Worm (Caenorhabditis elegans) whole organism, L1 larva: ENCODE data around the gene slc-36.5.

Source experiments
- C16A3.4 ChIP-seq: fragments of 150-350 bp; optimal IDR thresholded peaks from 2 replicates; lab custom pipeline; 2014; ENCODE audit warnings: missing biosample characterization, missing genetic modification characterization
- C34B4.2 ChIP-seq: sonication (generic microtip); optimal IDR thresholded peaks from 2 replicates; lab custom pipeline; 2017; ENCODE audit warnings: mild to moderate bottlenecking, missing genetic modification characterization, missing compliant biosample characterization
- aha-1 ChIP-seq: fragments of 150-350 bp; optimal IDR thresholded peaks from 2 replicates; lab custom pipeline; 2014; ENCODE audit warnings: missing biosample characterization, missing genetic modification characterization
- alr-1 ChIP-seq: fragments of 200-800 bp; sonication (Bioruptor generic); optimal IDR thresholded peaks from 2 replicates; lab custom pipeline; 2018; ENCODE audit warnings: borderline replicate concordance, mild to moderate bottlenecking, missing genetic modification characterization, missing compliant biosample characterization
- aly-2 ChIP-seq: fragments of 150-350 bp; optimal IDR thresholded peaks from 2 replicates; lab custom pipeline; 2014; ENCODE audit warnings: missing biosample characterization, missing genetic modification characterization
- ama-1 ChIP-seq: fragments of 150-350 bp; optimal IDR thresholded peaks from 2 replicates; lab custom pipeline; 2014
- blmp-1 ChIP-seq: fragments of 150-350 bp; optimal IDR thresholded peaks from 2 replicates; lab custom pipeline; 2014; ENCODE audit warnings: missing biosample characterization, missing genetic modification characterization
- ceh-63 ChIP-seq: fragments of 200-800 bp; sonication (Bioruptor generic); optimal IDR thresholded peaks from 2 replicates; lab custom pipeline; 2018; ENCODE audit warnings: mild to moderate bottlenecking, missing genetic modification characterization, missing compliant biosample characterization
- ceh-82 ChIP-seq, 3 experiments: fragments of 150-350 bp in 1 of 3; sonication (generic microtip) in 2 of 3; optimal IDR thresholded peaks; 2 replicates each; lab custom pipeline; 2014 to 2017; ENCODE audit warnings: missing biosample characterization in 3 of 3, missing genetic modification characterization in 3 of 3
- ceh-88 ChIP-seq: fragments of 200-800 bp; sonication (Bioruptor generic); IDR thresholded peaks from 2 replicates; pipeline ENCODE4 v1.3.6; 2022; ENCODE audit warnings: missing genetic modification characterization, missing compliant biosample characterization
- ces-1 ChIP-seq: fragments of 150-350 bp; optimal IDR thresholded peaks from 2 replicates; lab custom pipeline; 2014; ENCODE audit warnings: missing biosample characterization, missing genetic modification reagents, missing genetic modification characterization
- dsc-1 ChIP-seq: sonication (generic microtip); optimal IDR thresholded peaks from 2 replicates; lab custom pipeline; 2016; ENCODE audit warnings: mild to moderate bottlenecking, missing genetic modification characterization, missing compliant biosample characterization
- efl-1 ChIP-seq, 4 experiments: fragments of 150-350 bp; optimal IDR thresholded peaks in 3 of 4; peaks in 1 of 4; 1 replicate in 1 of 4; 2 replicates in 3 of 4; lab custom pipeline; 2014; ENCODE audit warnings: missing biosample characterization in 2 of 4, missing genetic modification characterization in 2 of 4, missing genetic modification reagents in 2 of 4
- elt-2 ChIP-seq: sonication (generic microtip); optimal IDR thresholded peaks from 2 replicates; lab custom pipeline; 2016; ENCODE audit warnings: missing genetic modification characterization, mild to moderate bottlenecking, inconsistent platforms, missing compliant biosample characterization, missing genetic modification reagents
- elt-3 ChIP-seq, 6 experiments: fragments of 150-350 bp in 1 of 6; sonication (generic microtip); optimal IDR thresholded peaks; 2 replicates each; lab custom pipeline; 2017 to 2018; ENCODE audit warnings: missing biosample characterization in 6 of 6, missing genetic modification characterization in 6 of 6, inconsistent platforms in 1 of 6
- ets-5 ChIP-seq: fragments of 200-800 bp; sonication (Bioruptor generic); IDR thresholded peaks from 2 replicates; pipeline ENCODE4 v1.3.6; 2022; ENCODE audit warnings: missing genetic modification characterization, missing compliant biosample characterization
- fkh-4 ChIP-seq: sonication (generic microtip); optimal IDR thresholded peaks from 2 replicates; lab custom pipeline; 2016; ENCODE audit warnings: missing compliant biosample characterization, missing genetic modification characterization, borderline replicate concordance
- grh-1 ChIP-seq: fragments of 200-800 bp; sonication (Bioruptor generic); IDR thresholded peaks from 2 replicates; pipeline ENCODE4 v1.3.6; 2022; ENCODE audit warnings: missing genetic modification reagents, missing genetic modification characterization, missing compliant biosample characterization
- hlh-17 ChIP-seq: fragments of 200-800 bp; sonication (Bioruptor generic); optimal IDR thresholded peaks from 2 replicates; lab custom pipeline; 2018; ENCODE audit warnings: missing genetic modification characterization, mild to moderate bottlenecking, missing compliant biosample characterization, moderate library complexity, borderline replicate concordance
- hpl-2 ChIP-seq: fragments of 150-350 bp; optimal IDR thresholded peaks from 2 replicates; lab custom pipeline; 2014; ENCODE audit warnings: missing biosample characterization, missing genetic modification reagents, missing genetic modification characterization
- isw-1 ChIP-seq: fragments of 200-800 bp; sonication (Bioruptor generic); IDR thresholded peaks from 2 replicates; pipeline ENCODE4 v1.3.6; 2022; ENCODE audit warnings: missing genetic modification characterization, missing compliant biosample characterization
- jun-1 ChIP-seq: fragments of 150-350 bp; optimal IDR thresholded peaks from 2 replicates; lab custom pipeline; 2014; ENCODE audit warnings: missing biosample characterization, missing genetic modification reagents, missing genetic modification characterization
- lin-14 ChIP-seq: fragments of 200-800 bp; sonication (Bioruptor generic); optimal IDR thresholded peaks from 2 replicates; lab custom pipeline; 2018; ENCODE audit warnings: mild to moderate bottlenecking, missing genetic modification characterization, moderate library complexity, missing compliant biosample characterization
- lin-15B ChIP-seq: fragments of 150-350 bp; sonication (generic microtip); optimal IDR thresholded peaks from 3 replicates; lab custom pipeline; 2014; ENCODE audit warnings: missing biosample characterization, missing genetic modification characterization
- lin-35 ChIP-seq, 2 experiments: fragments of 150-350 bp; optimal IDR thresholded peaks; 2 replicates each; lab custom pipeline; 2014; ENCODE audit warnings: missing biosample characterization in 2 of 2, missing genetic modification characterization in 2 of 2, missing genetic modification reagents in 2 of 2
- lin-39 ChIP-seq: fragments of 150-350 bp; optimal IDR thresholded peaks from 2 replicates; lab custom pipeline; 2014; ENCODE audit warnings: missing biosample characterization, missing genetic modification reagents, missing genetic modification characterization
- lir-3 ChIP-seq: sonication (generic microtip); optimal IDR thresholded peaks from 2 replicates; lab custom pipeline; 2016; ENCODE audit warnings: mild to moderate bottlenecking, missing genetic modification characterization, moderate library complexity, missing compliant biosample characterization; ENCODE audit not compliant: poor library complexity
- lsy-2 ChIP-seq, 2 experiments: fragments of 150-350 bp; optimal IDR thresholded peaks; 2 replicates each; lab custom pipeline; 2014; ENCODE audit warnings: missing biosample characterization in 2 of 2, missing genetic modification characterization in 2 of 2
- mab-9 ChIP-seq: fragments of 200-800 bp; sonication (Bioruptor generic); IDR thresholded peaks from 2 replicates; pipeline ENCODE4 v1.3.6; 2022; ENCODE audit warnings: missing genetic modification reagents, missing genetic modification characterization, missing compliant biosample characterization
- mdl-1 ChIP-seq, 2 experiments: fragments of 150-350 bp; optimal IDR thresholded peaks; 2 replicates each; lab custom pipeline; 2014 to 2017; ENCODE audit warnings: missing biosample characterization in 2 of 2, missing genetic modification characterization in 2 of 2, inconsistent platforms in 1 of 2
- mef-2 ChIP-seq: fragments of 150-350 bp; optimal IDR thresholded peaks from 2 replicates; lab custom pipeline; 2014; ENCODE audit warnings: missing biosample characterization, missing genetic modification characterization
- mep-1 ChIP-seq: fragments of 150-350 bp; optimal IDR thresholded peaks from 2 replicates; lab custom pipeline; 2014; ENCODE audit warnings: missing biosample characterization, missing genetic modification characterization
- nhr-12 ChIP-seq: sonication (generic microtip); optimal IDR thresholded peaks from 2 replicates; lab custom pipeline; 2017; ENCODE audit warnings: missing biosample characterization, missing genetic modification characterization
- nhr-20 ChIP-seq: sonication (generic microtip); optimal IDR thresholded peaks from 2 replicates; lab custom pipeline; 2016; ENCODE audit warnings: mild to moderate bottlenecking, missing genetic modification characterization, missing compliant biosample characterization
- nhr-237 ChIP-seq: fragments of 150-350 bp; optimal IDR thresholded peaks from 2 replicates; lab custom pipeline; 2014; ENCODE audit warnings: missing biosample characterization, missing genetic modification characterization
- nhr-47 ChIP-seq: sonication (generic microtip); optimal IDR thresholded peaks from 2 replicates; lab custom pipeline; 2016; ENCODE audit warnings: mild to moderate bottlenecking, missing genetic modification characterization, moderate library complexity, missing compliant biosample characterization
- nhr-71 ChIP-seq: sonication (generic microtip); optimal IDR thresholded peaks from 2 replicates; lab custom pipeline; 2016; ENCODE audit warnings: mild to moderate bottlenecking, missing genetic modification characterization, moderate library complexity, missing compliant biosample characterization
- nhr-76 ChIP-seq: sonication (generic microtip); optimal IDR thresholded peaks from 2 replicates; lab custom pipeline; 2017; ENCODE audit warnings: missing biosample characterization, missing genetic modification characterization
- nhr-85 ChIP-seq: sonication (generic microtip); peaks from one replicate; lab custom pipeline; 2016; ENCODE audit warnings: missing genetic modification characterization, inconsistent platforms, missing compliant biosample characterization
- rnt-1 ChIP-seq: sonication (generic microtip); optimal IDR thresholded peaks from 2 replicates; lab custom pipeline; 2016; ENCODE audit warnings: mild to moderate bottlenecking, missing genetic modification characterization, moderate library complexity, missing compliant biosample characterization
- skn-1 ChIP-seq: fragments of 150-350 bp; optimal IDR thresholded peaks from 2 replicates; lab custom pipeline; 2014; ENCODE audit warnings: missing biosample characterization, missing genetic modification characterization
- snu-23 ChIP-seq: sonication (generic microtip); optimal IDR thresholded peaks from 2 replicates; lab custom pipeline; 2016; ENCODE audit warnings: missing genetic modification characterization, missing compliant biosample characterization
- sox-4 ChIP-seq: sonication (generic microtip); optimal IDR thresholded peaks from 2 replicates; lab custom pipeline; 2016; ENCODE audit warnings: missing genetic modification characterization, missing compliant biosample characterization
- sptf-1 ChIP-seq: fragments of 150-350 bp; optimal IDR thresholded peaks from 2 replicates; lab custom pipeline; 2014; ENCODE audit warnings: missing biosample characterization, missing genetic modification characterization
- swsn-7 ChIP-seq: sonication (generic microtip); optimal IDR thresholded peaks from 2 replicates; lab custom pipeline; 2016; ENCODE audit warnings: missing genetic modification characterization, missing compliant biosample characterization
- unc-30 ChIP-seq: sonication (generic microtip); optimal IDR thresholded peaks from 2 replicates; lab custom pipeline; 2017; ENCODE audit warnings: missing biosample characterization, missing genetic modification characterization
- unc-86 ChIP-seq: sonication (generic microtip); optimal IDR thresholded peaks from 2 replicates; lab custom pipeline; 2016; ENCODE audit warnings: missing genetic modification characterization, missing compliant biosample characterization
- unc-98 ChIP-seq: fragments of 200-800 bp; sonication (Bioruptor generic); IDR thresholded peaks from 2 replicates; pipeline ENCODE4 v1.3.6; 2022; ENCODE audit warnings: missing genetic modification characterization, missing compliant biosample characterization
- ztf-11 ChIP-seq, 2 experiments: sonication (generic microtip); optimal IDR thresholded peaks; 2 replicates each; lab custom pipeline; 2016 to 2017; ENCODE audit warnings: missing genetic modification characterization in 2 of 2, missing biosample characterization in 1 of 2, missing compliant biosample characterization in 1 of 2

slc-36.5 gene

DNA sequence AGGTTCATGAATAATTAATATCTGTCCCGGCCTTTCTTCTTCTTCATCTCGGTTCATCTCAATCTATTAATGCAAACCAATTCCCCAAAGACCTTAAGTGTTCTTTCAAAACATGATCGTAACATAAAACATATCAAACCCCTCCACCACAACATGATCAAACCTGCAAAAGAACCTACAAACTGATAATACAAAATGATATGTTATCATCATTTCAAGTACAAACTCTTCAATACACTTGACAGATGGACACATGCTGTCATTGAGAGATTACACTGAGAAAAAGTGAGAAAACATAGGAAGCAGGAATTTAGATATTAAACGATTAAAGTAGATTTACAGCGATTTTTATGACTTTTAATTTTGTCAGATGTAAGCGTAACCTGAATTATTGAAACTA, 52.3 kb downstream of the slc-36.5 start:
- TF ChIP-seq nhr-85 (tag; lab: Kevin White, UChicago): peak; percentile 43
- TF ChIP-seq elt-2 (tag; lab: Kevin White, UChicago): peak; percentile 59
- no peak for TF ChIP-seq C16A3.4 (tag; lab: Kevin White, UChicago)
- no peak for TF ChIP-seq nhr-47
- TF ChIP-seq grh-1 (GFP tag; lab: Robert Waterston, UW): no peak
- no peak for TF ChIP-seq lin-15B (tag; lab: Kevin White, UChicago)
- TF ChIP-seq nhr-12 (tag; lab: Kevin White, UChicago): no peak
- no peak for TF ChIP-seq aha-1
- TF ChIP-seq ceh-63 (GFP tag; lab: Kevin White, UChicago): no peak
- TF ChIP-seq unc-86 (tag; lab: Kevin White, UChicago): no peak
- TF ChIP-seq swsn-7: no peak
- TF ChIP-seq ama-1 (lab: Kevin White, UChicago): no peak
- no peak for TF ChIP-seq mef-2
- TF ChIP-seq nhr-20 (tag; lab: Kevin White, UChicago): peak; percentile 5
- TF ChIP-seq rnt-1: no peak
- peak; percentile 43 for TF ChIP-seq lin-14
- TF ChIP-seq lin-39 (tag; lab: Kevin White, UChicago): no peak
- TF ChIP-seq hpl-2: no peak
- TF ChIP-seq efl-1 (optimal IDR thresholded peaks at IDR 0.05; lab: Kevin White, UChicago): no peak
- no peak for TF ChIP-seq efl-1 (GFP tag; optimal IDR thresholded peaks at IDR 0.05 in 1 of 2; lab: Kevin White, UChicago)
- TF ChIP-seq dsc-1 (tag; lab: Kevin White, UChicago): peak; percentile 8
- peak in 1 of 2 experiments; percentile 13 for TF ChIP-seq lin-35 (GFP tag; optimal IDR thresholded peaks at IDR 0.05; lab: Kevin White, UChicago)
- TF ChIP-seq nhr-76 (tag; lab: Kevin White, UChicago): no peak
- peak; percentile 11 for TF ChIP-seq mep-1 (tag; lab: Kevin White, UChicago)
- no peak for TF ChIP-seq fkh-4 (tag; lab: Kevin White, UChicago)
- TF ChIP-seq unc-98: no peak
- no peak for TF ChIP-seq hlh-17 (GFP tag; lab: Kevin White, UChicago)
- TF ChIP-seq nhr-71 (tag; lab: Kevin White, UChicago): peak; percentile 20
- no peak for TF ChIP-seq lsy-2 (tag; optimal IDR thresholded peaks at IDR 0.05; lab: Kevin White, UChicago)
- no peak for TF ChIP-seq ceh-88
- TF ChIP-seq blmp-1 (tag; lab: Kevin White, UChicago): peak; percentile 2
- TF ChIP-seq mab-9 (GFP tag; lab: Robert Waterston, UW): no peak
- no peak for TF ChIP-seq ces-1
- TF ChIP-seq sox-4 (tag; lab: Kevin White, UChicago): no peak
- no peak for TF ChIP-seq skn-1 (tag; lab: Kevin White, UChicago)
- TF ChIP-seq mdl-1 (tag; optimal IDR thresholded peaks at IDR 0.05; lab: Kevin White, UChicago): no peak
- no peak for TF ChIP-seq ztf-11 (tag; optimal IDR thresholded peaks at IDR 0.05; lab: Kevin White, UChicago)
- no peak for TF ChIP-seq ets-5 (GFP tag; lab: Robert Waterston, UW)
- peak; percentile 4 for TF ChIP-seq jun-1 (tag; lab: Kevin White, UChicago)
- TF ChIP-seq ceh-82 (tag; optimal IDR thresholded peaks at IDR 0.05; lab: Kevin White, UChicago): no peak
- no peak for TF ChIP-seq sptf-1 (tag; lab: Kevin White, UChicago)
- TF ChIP-seq aly-2 (tag; lab: Kevin White, UChicago): no peak
- TF ChIP-seq alr-1 (tag; lab: Kevin White, UChicago): no peak
- no peak for TF ChIP-seq snu-23
- TF ChIP-seq elt-3 (tag; optimal IDR thresholded peaks at IDR 0.05; lab: Kevin White, UChicago): peak in 4 of 6 experiments; percentile 10 to 48 (median 32)
- no peak for TF ChIP-seq lir-3 (tag; lab: Kevin White, UChicago)
- no peak for TF ChIP-seq C34B4.2 (tag; lab: Kevin White, UChicago)
- no peak for TF ChIP-seq isw-1 (GFP tag; lab: Robert Waterston, UW)
- TF ChIP-seq unc-30 (tag; lab: Kevin White, UChicago): no peak
- TF ChIP-seq nhr-237 (tag; lab: Kevin White, UChicago): no peak
